Fruit fly (Drosophila melanogaster): ENCODE data around the gene CG13946.

CG13946 gene

dm6 chr2L:740031-740430 is 36.3 kb upstream of the CG13946 start:
- no peak for TF ChIP-seq pan (optimal IDR thresholded peaks at IDR 0.05)
- TF ChIP-seq br (GFP tag; optimal IDR thresholded peaks at IDR 0.05), result no peak
- no peak for TF ChIP-seq psq (GFP tag; optimal IDR thresholded peaks at IDR 0.05)
- TF ChIP-seq Dfd (GFP tag; optimal IDR thresholded peaks at IDR 0.05), result no peak
- peak; percentile 61 for TF ChIP-seq N (GFP tag; optimal IDR thresholded peaks at IDR 0.05)
- peak; percentile 13 for TF ChIP-seq Myc (optimal IDR thresholded peaks at IDR 0.05)
- no peak for TF ChIP-seq Mio (GFP tag; optimal IDR thresholded peaks at IDR 0.05)
- no peak for TF ChIP-seq Hr78 (GFP tag; optimal IDR thresholded peaks at IDR 0.05)

dm6 chr2L:744295-744694 is 32.0 kb upstream of the CG13946 start, which contains the start of gene Eaat2:
Gene Eaat2, minus strand, starts transcription at chr2L:744395.
- TF ChIP-seq Hr78 (GFP tag; optimal IDR thresholded peaks at IDR 0.05), result no peak
- TF ChIP-seq pan (optimal IDR thresholded peaks at IDR 0.05), result no peak
- TF ChIP-seq Hnf4 (GFP tag; optimal IDR thresholded peaks at IDR 0.05), result no peak
- TF ChIP-seq Myc (optimal IDR thresholded peaks at IDR 0.05), result no peak
- TF ChIP-seq Dif (GFP tag; optimal IDR thresholded peaks at IDR 0.05; ENCODE audit: partially characterized antibody), result no peak
- TF ChIP-seq OdsH (GFP tag; optimal IDR thresholded peaks at IDR 0.05), result no peak
- no peak for TF ChIP-seq Rel (GFP tag; optimal IDR thresholded peaks at IDR 0.05)
- TF ChIP-seq Rel (tag; optimal IDR thresholded peaks at IDR 0.05), result no peak
- no peak for TF ChIP-seq jim (GFP tag; optimal IDR thresholded peaks at IDR 0.05)

dm6 chr2L:745785-746184 is 30.6 kb upstream of the CG13946 start:
- TF ChIP-seq Rel (GFP tag; optimal IDR thresholded peaks at IDR 0.05), result no peak
- no peak for TF ChIP-seq Rel (tag; optimal IDR thresholded peaks at IDR 0.05)
- no peak for TF ChIP-seq fru (GFP tag; optimal IDR thresholded peaks at IDR 0.05)
- no peak for TF ChIP-seq rgr (GFP tag; optimal IDR thresholded peaks at IDR 0.05)
- TF ChIP-seq dl (GFP tag; optimal IDR thresholded peaks at IDR 0.05; ENCODE audit: insufficient read depth in 1 of 2, partially characterized antibody in 2 of 2), result no peak
- TF ChIP-seq psq (GFP tag; optimal IDR thresholded peaks at IDR 0.05), result no peak
- no peak for TF ChIP-seq lola (GFP tag; optimal IDR thresholded peaks at IDR 0.05)
- no peak for TF ChIP-seq CG9705 (GFP tag; optimal IDR thresholded peaks at IDR 0.05)
- TF ChIP-seq ey (GFP tag; optimal IDR thresholded peaks at IDR 0.05), result no peak
- no peak for TF ChIP-seq Dfd (GFP tag; optimal IDR thresholded peaks at IDR 0.05)
- no peak for TF ChIP-seq dmrt93B (GFP tag; optimal IDR thresholded peaks at IDR 0.05)

dm6 chr2L:749645-750044 is 26.7 kb upstream of the CG13946 start, which contains the start of gene GABA-B-R3:
Gene GABA-B-R3, plus strand, starts transcription at chr2L:749945.
- TF ChIP-seq sage (GFP tag; optimal IDR thresholded peaks at IDR 0.05) (no peak), Sp1 (GFP tag; optimal IDR thresholded peaks at IDR 0.05) (no peak), N (GFP tag; optimal IDR thresholded peaks at IDR 0.05) (no peak), dmrt93B (GFP tag; optimal IDR thresholded peaks at IDR 0.05) (no peak), br (GFP tag; optimal IDR thresholded peaks at IDR 0.05) (no peak), Rel (GFP tag; optimal IDR thresholded peaks at IDR 0.05) (no peak), Rel (tag; optimal IDR thresholded peaks at IDR 0.05) (no peak), sv (GFP tag; optimal IDR thresholded peaks at IDR 0.05) (no peak), CG9705 (GFP tag; optimal IDR thresholded peaks at IDR 0.05) (no peak)

- TF ChIP-seq Sp1 (GFP tag; optimal IDR thresholded peaks at IDR 0.05) (no peak), CG32264 (GFP tag; optimal IDR thresholded peaks at IDR 0.05) (no peak), dl (GFP tag; optimal IDR thresholded peaks at IDR 0.05; ENCODE audit: insufficient read depth in 1 of 2, partially characterized antibody in 2 of 2) (no peak), HLH106 (tag; optimal IDR thresholded peaks at IDR 0.05) (no peak), usp (GFP tag; optimal IDR thresholded peaks at IDR 0.05) (no peak), lola (GFP tag; optimal IDR thresholded peaks at IDR 0.05) (no peak), Abd-B (GFP tag; optimal IDR thresholded peaks at IDR 0.05) (no peak), CrebA (GFP tag; optimal IDR thresholded peaks at IDR 0.05; ENCODE audit: borderline replicate concordance) (no peak), tai (GFP tag; optimal IDR thresholded peaks at IDR 0.05) (no peak), CG9705 (GFP tag; optimal IDR thresholded peaks at IDR 0.05) (no peak), fru (GFP tag; optimal IDR thresholded peaks at IDR 0.05) (no peak), jim (GFP tag; optimal IDR thresholded peaks at IDR 0.05) (no peak), Dfd (GFP tag; optimal IDR thresholded peaks at IDR 0.05) (no peak), Jra (GFP tag; optimal IDR thresholded peaks at IDR 0.05) (no peak), GATAd (GFP tag; optimal IDR thresholded peaks at IDR 0.05) (no peak), Hr83 (GFP tag; optimal IDR thresholded peaks at IDR 0.05; ENCODE audit: poor library complexity, severe bottlenecking) (no peak)
Measured at dm6 chr2L:750299-750698, 26.0 kb upstream of the CG13946 start.

Data from whole organism, wandering third instar larva.